Worm (Caenorhabditis elegans): ENCODE measurements around the gene rgs-6.

The rgs-6 gene

ce11 chrX:5775804-5776252 is 42.2 kb upstream of the rgs-6 start (continued):
- TF ChIP-seq C34B4.2 (tag; optimal IDR thresholded peaks at IDR 0.05) = no peak
- TF ChIP-seq ceh-82 (tag; optimal IDR thresholded peaks at IDR 0.05) = peak in 2 of 3 experiments; percentile 8 to 86
- TF ChIP-seq unc-30 (tag; optimal IDR thresholded peaks at IDR 0.05) = no peak
- TF ChIP-seq nhr-77 (tag; optimal IDR thresholded peaks at IDR 0.05) = peak; percentile 43
- peak; percentile 15 for TF ChIP-seq egl-13 (tag; optimal IDR thresholded peaks at IDR 0.05)
- TF ChIP-seq dpl-1 (GFP tag; optimal IDR thresholded peaks at IDR 0.05) = peak; percentile 32 to 70 (median 58)
- peak; percentile 72 for TF ChIP-seq fkh-10 (GFP tag; optimal IDR thresholded peaks at IDR 0.05)
- TF ChIP-seq nhr-76 (tag; optimal IDR thresholded peaks at IDR 0.05) = no peak
- no peak for TF ChIP-seq zip-4 (GFP tag; optimal IDR thresholded peaks at IDR 0.05)
- TF ChIP-seq fkh-8 (tag; optimal IDR thresholded peaks at IDR 0.05) = peak; percentile 85
- TF ChIP-seq fos-1 (tag; optimal IDR thresholded peaks at IDR 0.05) = peak; percentile 39
- peak; percentile 57 to 84 for TF ChIP-seq lsy-2 (tag; optimal IDR thresholded peaks at IDR 0.05)
- TF ChIP-seq nhr-20 (tag; optimal IDR thresholded peaks at IDR 0.05) = peak; percentile 65
- no peak for TF ChIP-seq pax-3 (tag; optimal IDR thresholded peaks at IDR 0.05)
- no peak for TF ChIP-seq unc-98 (GFP tag; IDR thresholded peaks at IDR 0.05)
- no peak for TF ChIP-seq vab-15 (tag; optimal IDR thresholded peaks at IDR 0.05)
- TF ChIP-seq efl-1 (optimal IDR thresholded peaks at IDR 0.05) = peak; percentile 51 to 56
- peak; percentile 45 to 93 for TF ChIP-seq efl-1 (GFP tag; optimal IDR thresholded peaks at IDR 0.05 in 1 of 2)
- TF ChIP-seq pqm-1 (tag; optimal IDR thresholded peaks at IDR 0.05) = no peak
- TF ChIP-seq efl-3 (GFP tag; optimal IDR thresholded peaks at IDR 0.05) = no peak
- no peak for TF ChIP-seq C04F5.9 (tag; optimal IDR thresholded peaks at IDR 0.05)
- peak; percentile 74 for TF ChIP-seq mep-1 (tag; optimal IDR thresholded peaks at IDR 0.05)
- no peak for TF ChIP-seq sptf-1 (tag; optimal IDR thresholded peaks at IDR 0.05)
- no peak for TF ChIP-seq nhr-11 (tag; optimal IDR thresholded peaks at IDR 0.05)
- no peak for TF ChIP-seq ceh-90 (tag; optimal IDR thresholded peaks at IDR 0.05)
- TF ChIP-seq lin-13 (GFP tag; optimal IDR thresholded peaks at IDR 0.05) = peak; percentile 62
- TF ChIP-seq nhr-84 (tag; optimal IDR thresholded peaks at IDR 0.05) = no peak
- TF ChIP-seq aha-1 (tag; optimal IDR thresholded peaks at IDR 0.05) = no peak
- no peak for TF ChIP-seq lin-15B (tag; optimal IDR thresholded peaks at IDR 0.05)
- TF ChIP-seq hlh-4 (tag; optimal IDR thresholded peaks at IDR 0.05) = no peak
- peak in 1 of 2 experiments; percentile 9 for TF ChIP-seq ztf-11 (tag; optimal IDR thresholded peaks at IDR 0.05)
- peak; percentile 45 for TF ChIP-seq jun-1 (tag; optimal IDR thresholded peaks at IDR 0.05)
- no peak for TF ChIP-seq F16B12.6 (tag; optimal IDR thresholded peaks at IDR 0.05)
- TF ChIP-seq ceh-63 (GFP tag; optimal IDR thresholded peaks at IDR 0.05) = no peak
- peak; percentile 92 for TF ChIP-seq lin-14 (GFP tag; optimal IDR thresholded peaks at IDR 0.05)
- peak; percentile 72 for TF ChIP-seq nhr-47 (tag; optimal IDR thresholded peaks at IDR 0.05)
- no peak for TF ChIP-seq lir-3 (tag; optimal IDR thresholded peaks at IDR 0.05; ENCODE audit: poor library complexity)
- TF ChIP-seq nhr-19 (GFP tag; conservative IDR thresholded peaks at IDR 0.05) = 0 out of 2 replicates have a peak, but pooled peaks have one; percentile 27
- peak; percentile 62 for TF ChIP-seq skn-1 (tag; optimal IDR thresholded peaks at IDR 0.05)
- no peak for TF ChIP-seq mab-9 (GFP tag; IDR thresholded peaks at IDR 0.05)
- TF ChIP-seq ces-1 (GFP tag; optimal IDR thresholded peaks at IDR 0.05) = no peak

ce11 chrX:5773471-5773870 is 39.9 kb upstream of the rgs-6 start, which contains the start of gene sym-3:
sym-3 (plus strand) TSS chrX:5773771.
- TF ChIP-seq F16B12.6 (tag; optimal IDR thresholded peaks at IDR 0.05) = no peak
- TF ChIP-seq lin-13 (GFP tag; optimal IDR thresholded peaks at IDR 0.05) = no peak
- TF ChIP-seq swsn-7 (tag; optimal IDR thresholded peaks at IDR 0.05) = no peak
- TF ChIP-seq nhr-12 (tag; optimal IDR thresholded peaks at IDR 0.05) = no peak
- TF ChIP-seq nhr-85 (tag) = no peak
- TF ChIP-seq xbp-1 (tag; optimal IDR thresholded peaks at IDR 0.05) = no peak
